Worm (Caenorhabditis elegans) whole organism, L4 larva: ENCODE data around the gene tat-4.

Experiments used
- F10B5.3 ChIP-seq: sonication (generic microtip); optimal IDR thresholded peaks from 2 replicates; lab custom pipeline; 2016; ENCODE audit warnings: mild to moderate bottlenecking, missing genetic modification characterization, missing compliant biosample characterization
- F26F4.8 ChIP-seq: fragments of 200-800 bp; sonication (Bioruptor generic); conservative IDR thresholded peaks from 2 replicates; pipeline ENCODE4 v1.3.6; 2022; ENCODE audit warnings: missing genetic modification characterization, missing compliant biosample characterization
- F37D6.2 ChIP-seq: sonication (generic microtip); optimal IDR thresholded peaks from 2 replicates; lab custom pipeline; 2016; ENCODE audit warnings: mild to moderate bottlenecking, missing genetic modification characterization, missing compliant biosample characterization
- F49E8.2 ChIP-seq: sonication (generic microtip); optimal IDR thresholded peaks from 2 replicates; lab custom pipeline; 2016; ENCODE audit warnings: missing compliant biosample characterization, mild to moderate bottlenecking, missing genetic modification characterization, borderline replicate concordance
- R02D3.7 ChIP-seq: fragments of 150-350 bp; sonication (generic microtip); optimal IDR thresholded peaks from 3 replicates; lab custom pipeline; 2014; ENCODE audit warnings: missing biosample characterization, missing genetic modification characterization
- T20F7.1 ChIP-seq: fragments of 200-800 bp; sonication (Bioruptor generic); optimal IDR thresholded peaks from 2 replicates; lab custom pipeline; 2018; ENCODE audit warnings: mild to moderate bottlenecking, missing genetic modification characterization, missing compliant biosample characterization
- T26A8.4 ChIP-seq: fragments of 200-800 bp; sonication (Bioruptor generic); IDR thresholded peaks from 2 replicates; pipeline ENCODE4 v1.3.6; 2022; ENCODE audit warnings: missing genetic modification characterization, missing compliant biosample characterization
- Y5F2A.4 ChIP-seq: fragments of 200-800 bp; sonication (Bioruptor generic); optimal IDR thresholded peaks from 2 replicates; lab custom pipeline; 2018; ENCODE audit warnings: mild to moderate bottlenecking, missing genetic modification characterization, missing compliant biosample characterization
- ZK337.2 ChIP-seq: fragments of 200-800 bp; sonication (Bioruptor generic); IDR thresholded peaks from 2 replicates; pipeline ENCODE4 v1.3.6; 2022; ENCODE audit warnings: missing genetic modification reagents, missing genetic modification characterization, missing compliant biosample characterization
- ZK546.5 ChIP-seq, 2 experiments: sonication (generic microtip); optimal IDR thresholded peaks; 2 replicates each; lab custom pipeline; 2017; ENCODE audit warnings: missing biosample characterization in 2 of 2, missing genetic modification characterization in 2 of 2
- ama-1 ChIP-seq: fragments of 150-350 bp; optimal IDR thresholded peaks from 2 replicates; lab custom pipeline; 2014; ENCODE audit warnings: inconsistent platforms, mixed read lengths
- arid-1 ChIP-seq: fragments of 200-800 bp; sonication (Bioruptor generic); conservative IDR thresholded peaks from 2 replicates; pipeline ENCODE4 v1.3.6; 2022; ENCODE audit warnings: missing genetic modification reagents, missing genetic modification characterization, missing compliant biosample characterization
- attf-4 ChIP-seq: sonication (generic microtip); optimal IDR thresholded peaks from 3 replicates; lab custom pipeline; 2017; ENCODE audit warnings: missing biosample characterization, missing genetic modification characterization
- ceh-20 ChIP-seq: fragments of 200-800 bp; sonication (Bioruptor generic); IDR thresholded peaks from 2 replicates; pipeline ENCODE4 v1.3.6; 2022; ENCODE audit warnings: missing genetic modification reagents, missing genetic modification characterization, missing compliant biosample characterization
- ceh-44 ChIP-seq: fragments of 200-800 bp; sonication (Bioruptor generic); IDR thresholded peaks from 2 replicates; pipeline ENCODE4 v1.3.6; 2022; ENCODE audit warnings: missing genetic modification reagents, missing genetic modification characterization, missing compliant biosample characterization
- ceh-82 ChIP-seq: sonication (generic microtip); optimal IDR thresholded peaks from 2 replicates; lab custom pipeline; 2017; ENCODE audit warnings: missing biosample characterization, missing genetic modification characterization
- ctbp-1 ChIP-seq: fragments of 200-800 bp; sonication (Bioruptor generic); IDR thresholded peaks from 2 replicates; pipeline ENCODE4 v1.3.6; 2022; ENCODE audit warnings: missing genetic modification reagents, missing genetic modification characterization, missing compliant biosample characterization
- daf-16 ChIP-seq, 3 experiments: sonication (generic microtip); optimal IDR thresholded peaks; 2 replicates each; lab custom pipeline; 2016 to 2017; ENCODE audit warnings: missing genetic modification characterization in 3 of 3, missing genetic modification reagents in 3 of 3, mild to moderate bottlenecking in 2 of 3, missing compliant biosample characterization in 2 of 3, missing biosample characterization in 1 of 3, moderate library complexity in 1 of 3
- daf-19 ChIP-seq: fragments of 200-800 bp; sonication (Bioruptor generic); conservative IDR thresholded peaks from 2 replicates; pipeline ENCODE4 v1.3.6; 2022; ENCODE audit warnings: missing genetic modification characterization, missing compliant biosample characterization
- dmd-9 ChIP-seq: fragments of 200-800 bp; sonication (Bioruptor generic); IDR thresholded peaks from 2 replicates; pipeline ENCODE4 v1.3.6; 2022; ENCODE audit warnings: missing genetic modification reagents, missing genetic modification characterization, missing compliant biosample characterization
- egl-43 ChIP-seq: fragments of 200-800 bp; sonication (Bioruptor generic); IDR thresholded peaks from 2 replicates; pipeline ENCODE4 v1.3.6; 2022; ENCODE audit warnings: missing genetic modification reagents, missing genetic modification characterization, missing compliant biosample characterization
- fkh-10 ChIP-seq: fragments of 150-350 bp; optimal IDR thresholded peaks from 2 replicates; lab custom pipeline; 2014; ENCODE audit warnings: missing biosample characterization, missing genetic modification reagents, missing genetic modification characterization
- gei-8 ChIP-seq: fragments of 200-800 bp; sonication (Bioruptor generic); optimal IDR thresholded peaks from 2 replicates; lab custom pipeline; 2018; ENCODE audit warnings: mild to moderate bottlenecking, missing genetic modification characterization, missing compliant biosample characterization
- hmg-1.1 ChIP-seq: fragments of 200-800 bp; sonication (Bioruptor generic); IDR thresholded peaks from 2 replicates; pipeline ENCODE4 v1.3.6; 2022; ENCODE audit warnings: missing genetic modification reagents, missing genetic modification characterization, missing compliant biosample characterization
- lin-38 ChIP-seq: fragments of 200-800 bp; sonication (Bioruptor generic); IDR thresholded peaks from 2 replicates; pipeline ENCODE4 v1.3.6; 2022; ENCODE audit warnings: missing genetic modification reagents, missing genetic modification characterization, missing compliant biosample characterization
- lir-3 ChIP-seq: sonication (generic microtip); optimal IDR thresholded peaks from 2 replicates; lab custom pipeline; 2016; ENCODE audit warnings: mild to moderate bottlenecking, missing genetic modification characterization, missing compliant biosample characterization
- lsy-2 ChIP-seq, 2 experiments: fragments of 150-350 bp in 1 of 2; sonication (generic microtip) in 1 of 2; optimal IDR thresholded peaks; 2 replicates each; lab custom pipeline; 2014 to 2017; ENCODE audit warnings: missing biosample characterization in 2 of 2, missing genetic modification characterization in 2 of 2
- madf-5 ChIP-seq, 2 experiments: fragments of 200-800 bp; sonication (Bioruptor generic); IDR thresholded peaks; 2 replicates each; pipeline ENCODE4 v1.3.6; 2022; ENCODE audit warnings: missing compliant biosample characterization in 2 of 2, missing genetic modification characterization in 2 of 2
- madf-9 ChIP-seq: fragments of 200-800 bp; sonication (Bioruptor generic); conservative IDR thresholded peaks from 2 replicates; pipeline ENCODE4 v1.3.6; 2022; ENCODE audit warnings: missing genetic modification reagents, missing genetic modification characterization, missing compliant biosample characterization
- mdl-1 ChIP-seq, 2 experiments: fragments of 150-350 bp in 1 of 2; sonication (generic microtip) in 1 of 2; optimal IDR thresholded peaks; 2 replicates each; lab custom pipeline; 2014 to 2017; ENCODE audit warnings: missing biosample characterization in 2 of 2, missing genetic modification characterization in 2 of 2
- mdt-29 ChIP-seq: fragments of 200-800 bp; sonication (Bioruptor generic); IDR thresholded peaks from 2 replicates; pipeline ENCODE4 v1.3.6; 2022; ENCODE audit warnings: missing genetic modification reagents, missing genetic modification characterization, missing compliant biosample characterization
- nhr-10 ChIP-seq: fragments of 150-350 bp; optimal IDR thresholded peaks from 2 replicates; lab custom pipeline; 2014; ENCODE audit warnings: missing biosample characterization, missing genetic modification characterization
- nhr-102 ChIP-seq: sonication (generic microtip); optimal IDR thresholded peaks from 2 replicates; lab custom pipeline; 2016; ENCODE audit warnings: mild to moderate bottlenecking, missing genetic modification characterization, moderate library complexity, missing compliant biosample characterization
- nhr-111 ChIP-seq: fragments of 200-800 bp; sonication (Bioruptor generic); optimal IDR thresholded peaks from 2 replicates; lab custom pipeline; 2018; ENCODE audit warnings: mild to moderate bottlenecking, missing genetic modification characterization, missing compliant biosample characterization
- nhr-237 ChIP-seq: sonication (generic microtip); optimal IDR thresholded peaks from 2 replicates; lab custom pipeline; 2017; ENCODE audit warnings: missing biosample characterization, missing genetic modification characterization
- nhr-25 ChIP-seq: sonication (generic microtip); optimal IDR thresholded peaks from 2 replicates; lab custom pipeline; 2017; ENCODE audit warnings: missing genetic modification characterization, mild to moderate bottlenecking, missing compliant biosample characterization, antibody characterized with exemption, moderate library complexity, borderline replicate concordance; ENCODE audit not compliant: insufficient read depth
- nhr-48 ChIP-seq: sonication (generic microtip); optimal IDR thresholded peaks from 2 replicates; lab custom pipeline; 2016; ENCODE audit warnings: mild to moderate bottlenecking, missing genetic modification characterization, missing compliant biosample characterization
- nhr-77 ChIP-seq: fragments of 150-350 bp; optimal IDR thresholded peaks from 2 replicates; lab custom pipeline; 2014; ENCODE audit warnings: missing biosample characterization, missing genetic modification characterization
- pha-4 ChIP-seq, 2 experiments: fragments of 150-350 bp in 1 of 2; fragments of 200-800 bp in 1 of 2; sonication (Bioruptor generic) in 1 of 2; IDR thresholded peaks in 1 of 2; optimal IDR thresholded peaks in 1 of 2; 2 replicates each; pipeline versions ENCODE4 v1.3.6 to Lab custom; 2014 to 2022; ENCODE audit warnings: missing genetic modification characterization in 2 of 2, missing genetic modification reagents in 2 of 2, missing biosample characterization in 1 of 2, missing compliant biosample characterization in 1 of 2
- saeg-2 ChIP-seq: fragments of 200-800 bp; sonication (Bioruptor generic); IDR thresholded peaks from 2 replicates; pipeline ENCODE4 v1.3.6; 2022; ENCODE audit warnings: missing genetic modification reagents, missing genetic modification characterization, missing compliant biosample characterization
- sdz-12 ChIP-seq: fragments of 200-800 bp; sonication (Bioruptor generic); optimal IDR thresholded peaks from 2 replicates; lab custom pipeline; 2018; ENCODE audit warnings: mild to moderate bottlenecking, missing genetic modification characterization, missing compliant biosample characterization
- set-16 ChIP-seq: fragments of 200-800 bp; sonication (Bioruptor generic); IDR thresholded peaks from 2 replicates; pipeline ENCODE4 v1.3.6; 2022; ENCODE audit warnings: missing genetic modification reagents, missing genetic modification characterization, missing compliant biosample characterization
- skn-1 ChIP-seq: fragments of 150-350 bp; optimal IDR thresholded peaks from 2 replicates; lab custom pipeline; 2014; ENCODE audit warnings: missing biosample characterization, missing genetic modification characterization
- snpc-1.2 ChIP-seq: fragments of 200-800 bp; sonication (Bioruptor generic); IDR thresholded peaks from 2 replicates; pipeline ENCODE4 v1.3.6; 2022; ENCODE audit warnings: missing genetic modification reagents, missing genetic modification characterization, missing compliant biosample characterization
- spr-1 ChIP-seq: sonication (generic microtip); optimal IDR thresholded peaks from 2 replicates; lab custom pipeline; 2016; ENCODE audit warnings: mild to moderate bottlenecking, missing genetic modification characterization, missing compliant biosample characterization
- spr-3 ChIP-seq: fragments of 200-800 bp; sonication (Bioruptor generic); optimal IDR thresholded peaks from 2 replicates; lab custom pipeline; 2018; ENCODE audit warnings: mild to moderate bottlenecking, missing genetic modification characterization, missing compliant biosample characterization
- unc-39 ChIP-seq: sonication (generic microtip); optimal IDR thresholded peaks from 2 replicates; lab custom pipeline; 2017; ENCODE audit warnings: missing biosample characterization, missing genetic modification characterization
- vab-7 ChIP-seq: fragments of 200-800 bp; sonication (Bioruptor generic); IDR thresholded peaks from 2 replicates; pipeline ENCODE4 v1.3.6; 2022; ENCODE audit warnings: missing genetic modification reagents, missing genetic modification characterization, missing compliant biosample characterization
- zfp-3 ChIP-seq: fragments of 200-800 bp; sonication (Bioruptor generic); conservative IDR thresholded peaks from 2 replicates; pipeline ENCODE4 v1.3.6; 2022; ENCODE audit warnings: missing genetic modification reagents, missing genetic modification characterization, missing compliant biosample characterization

Gene tat-4

ce11 chrII:6250782-6251461, 6.8 kb upstream of the tat-4 start, which contains the start of gene phb-2 (continued):
- TF ChIP-seq ctbp-1 (no peak), mdt-29 (GFP tag; lab: Robert Waterston, UW) (no peak), egl-43 (GFP tag; lab: Robert Waterston, UW) (no peak), nhr-25 (tag; lab: Kevin White, UChicago) (peak; percentile 54), pha-4 (GFP tag; IDR thresholded peaks at IDR 0.05; lab: Robert Waterston, UW) (peak; percentile 48; the same call in 1 of the 2 replicates), pha-4 (tag; optimal IDR thresholded peaks at IDR 0.05; lab: Kevin White, UChicago) (peak; percentile 80), ceh-44 (GFP tag; lab: Robert Waterston, UW) (no peak), snpc-1.2 (GFP tag; lab: Robert Waterston, UW) (no peak), mdl-1 (tag; optimal IDR thresholded peaks at IDR 0.05; lab: Kevin White, UChicago) (peak in 1 of 2 experiments; percentile 0), nhr-48 (tag; lab: Kevin White, UChicago) (no peak), nhr-77 (peak; percentile 52), attf-4 (tag; lab: Kevin White, UChicago) (no peak), unc-39 (tag; lab: Kevin White, UChicago) (no peak), T20F7.1 (GFP tag; lab: Kevin White, UChicago) (peak; percentile 67), lin-38 (peak; percentile 73), ZK546.5 (tag; optimal IDR thresholded peaks at IDR 0.05; lab: Kevin White, UChicago) (no peak), R02D3.7 (tag; lab: Kevin White, UChicago) (no peak), set-16 (GFP tag; lab: Robert Waterston, UW) (no peak), madf-9 (GFP tag; lab: Robert Waterston, UW) (no peak), arid-1 (no peak; the same call in 1 of the 2 replicates), daf-16 (GFP tag; optimal IDR thresholded peaks at IDR 0.05; lab: Kevin White, UChicago) (no peak), daf-16 (tag; optimal IDR thresholded peaks at IDR 0.05; lab: Kevin White, UChicago) (peak; percentile 83), daf-19 (GFP tag; lab: Robert Waterston, UW) (0 out of 2 replicates have a peak, but pooled peaks have one; percentile 18), F49E8.2 (no peak), lir-3 (tag; lab: Kevin White, UChicago) (no peak), madf-5 (GFP tag; IDR thresholded peaks at IDR 0.05; lab: Robert Waterston, UW) (no peak), fkh-10 (GFP tag; lab: Kevin White, UChicago) (no peak), spr-1 (tag; lab: Kevin White, UChicago) (no peak), hmg-1.1 (GFP tag; lab: Robert Waterston, UW) (peak; percentile 77), zfp-3 (GFP tag; lab: Robert Waterston, UW) (no peak), skn-1 (tag; lab: Kevin White, UChicago) (no peak), dmd-9 (GFP tag; lab: Robert Waterston, UW) (no peak), Y5F2A.4 (GFP tag; lab: Kevin White, UChicago) (no peak), F10B5.3 (no peak), T26A8.4 (GFP tag; lab: Robert Waterston, UW) (peak; percentile 70), nhr-10 (tag; lab: Kevin White, UChicago) (no peak), ceh-82 (tag; lab: Kevin White, UChicago) (no peak), gei-8 (no peak), ZK337.2 (GFP tag; lab: Robert Waterston, UW) (no peak), F26F4.8 (GFP tag; lab: Robert Waterston, UW) (no peak), lsy-2 (tag; optimal IDR thresholded peaks at IDR 0.05; lab: Kevin White, UChicago) (peak; percentile 27 to 89), F37D6.2 (no peak), ama-1 (lab: Kevin White, UChicago) (peak; percentile 60), nhr-111 (no peak), nhr-102 (tag; lab: Kevin White, UChicago) (peak; percentile 23), nhr-237 (tag; lab: Kevin White, UChicago) (no peak), ceh-20 (GFP tag; lab: Robert Waterston, UW) (no peak), spr-3 (GFP tag; lab: Kevin White, UChicago) (no peak), saeg-2 (no peak), sdz-12 (no peak), vab-7 (0 out of 2 replicates have a peak, but pooled peaks have one; percentile 33)
